Fruit fly (Drosophila melanogaster): ENCODE results near the gene CG33511.

dm6 chr2L:21096448-21096994 lies 14.2 kb upstream of the CG33511 start, which contains the start of gene CG34136:
- TF ChIP-seq CTCF (optimal IDR thresholded peaks at IDR 0.05) (no peak), CG8478 (optimal IDR thresholded peaks at IDR 0.05) (no peak)
